Fruit fly (Drosophila melanogaster): Measurements from ENCODE around the gene DIP-beta.

DNA sequence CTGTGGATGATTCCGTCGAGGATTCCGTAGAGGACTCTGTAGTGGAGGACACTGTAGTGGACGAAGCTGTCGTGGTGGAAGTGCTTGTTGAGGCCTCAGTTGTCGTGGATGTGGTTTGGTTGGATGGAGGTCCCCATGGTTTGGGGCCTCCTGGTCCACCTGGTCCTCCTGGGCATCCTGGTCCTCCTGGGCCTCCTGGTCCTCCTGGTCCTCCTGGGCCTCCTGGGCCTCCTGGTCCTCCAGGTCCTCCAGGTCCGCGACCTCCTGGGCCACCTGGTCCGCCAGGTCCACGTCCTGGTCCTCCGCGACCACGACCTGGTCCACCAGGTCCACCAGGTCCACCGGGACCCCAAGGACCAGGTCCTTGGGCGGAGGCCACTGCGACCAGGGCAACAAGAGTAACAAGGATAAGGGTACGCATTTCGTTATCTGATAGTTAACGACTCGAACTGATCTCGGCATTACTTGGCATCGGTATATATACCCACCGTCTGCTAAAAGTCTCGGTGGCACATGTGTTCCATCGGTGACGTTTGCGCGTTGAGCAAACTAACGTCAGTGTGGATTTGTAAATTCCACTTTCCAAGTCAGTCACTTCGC, 60.6 kb downstream of the DIP-beta start, which contains the start of gene lcs:
- TF ChIP-seq Gug (GFP tag; IDR thresholded peaks at IDR 0.05) (no peak), Sox14 (GFP tag; optimal IDR thresholded peaks at IDR 0.05) (no peak), Sox15 (GFP tag; optimal IDR thresholded peaks at IDR 0.05) (no peak), lz (GFP tag; optimal IDR thresholded peaks at IDR 0.05) (no peak), CG15336 (GFP tag; IDR thresholded peaks at IDR 0.05) (no peak), Blimp-1 (GFP tag; optimal IDR thresholded peaks at IDR 0.05) (no peak), salr (GFP tag; optimal IDR thresholded peaks at IDR 0.05) (no peak), CG1621 (tag; optimal IDR thresholded peaks at IDR 0.05) (no peak), Lpt (GFP tag; optimal IDR thresholded peaks at IDR 0.05) (no peak), achi (GFP tag; optimal IDR thresholded peaks at IDR 0.05) (no peak), CG10669 (GFP tag; optimal IDR thresholded peaks at IDR 0.05) (no peak), acj6 (GFP tag; optimal IDR thresholded peaks at IDR 0.05) (no peak), Hr4 (GFP tag; optimal IDR thresholded peaks at IDR 0.05) (no peak), cyc (GFP tag; optimal IDR thresholded peaks at IDR 0.05) (no peak)

Measured in whole organism, prepupa.